Worm (Caenorhabditis elegans): ENCODE results near the gene W02B12.11.

DNA sequence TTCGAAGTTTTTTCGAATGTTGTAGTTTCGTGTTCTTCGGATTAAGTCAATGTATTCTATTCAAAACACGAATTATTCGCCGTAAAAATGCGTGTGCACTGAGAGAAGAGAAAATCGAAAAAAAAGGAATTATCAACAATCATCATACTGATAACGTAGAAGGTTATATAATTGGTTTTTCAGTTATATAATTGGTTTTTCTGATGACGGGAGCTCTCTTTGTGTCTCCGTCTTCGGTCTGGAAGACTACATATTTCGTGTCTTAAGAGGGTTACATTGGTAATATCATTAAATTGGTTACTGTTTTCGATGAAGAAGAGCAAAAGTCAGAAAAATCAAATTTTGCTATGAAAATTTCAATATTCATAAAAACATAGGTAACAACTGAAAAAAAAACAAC, 13.8 kb upstream of the W02B12.11 start:
- TF ChIP-seq flt-1 (GFP tag; IDR thresholded peaks at IDR 0.05) (no peak), ztf-29 (GFP tag; IDR thresholded peaks at IDR 0.05) (no peak), cog-1 (tag; optimal IDR thresholded peaks at IDR 0.05) (no peak), T22C8.4 (GFP tag; IDR thresholded peaks at IDR 0.05) (no peak), ref-1 (GFP tag; conservative IDR thresholded peaks at IDR 0.05) (no peak), med-1 (GFP tag; optimal IDR thresholded peaks at IDR 0.05; ENCODE audit: insufficient read depth) (no peak), klf-2 (GFP tag; conservative IDR thresholded peaks at IDR 0.05) (no peak), tab-1 (GFP tag; IDR thresholded peaks at IDR 0.05) (no peak)

Measured in whole organism, midembryonic.